Worm (Caenorhabditis elegans) whole organism, L2 larva: Measurements from ENCODE around the gene dkc-1.
A peak's percentile ranks its signal among the peaks of the same experiment; 100 is the strongest.

Experiments
- C34F6.9 ChIP-seq: fragments of 150-350 bp; optimal IDR thresholded peaks from 2 replicates; lab custom pipeline; 2014; ENCODE audit warnings: missing biosample characterization, missing genetic modification characterization
- F13H6.1 ChIP-seq: sonication (generic microtip); optimal IDR thresholded peaks from 2 replicates; lab custom pipeline; 2016; ENCODE audit warnings: missing genetic modification characterization, missing compliant biosample characterization
- R02D3.7 ChIP-seq: fragments of 150-350 bp; optimal IDR thresholded peaks from 2 replicates; lab custom pipeline; 2014; ENCODE audit warnings: missing biosample characterization, missing genetic modification characterization
- alr-1 ChIP-seq: fragments of 150-350 bp; optimal IDR thresholded peaks from 2 replicates; lab custom pipeline; 2014; ENCODE audit warnings: missing biosample characterization, missing genetic modification characterization
- ama-1 ChIP-seq: fragments of 150-350 bp; optimal IDR thresholded peaks from 2 replicates; lab custom pipeline; 2018; ENCODE audit warnings: inconsistent platforms
- blmp-1 ChIP-seq: sonication (generic microtip); optimal IDR thresholded peaks from 2 replicates; lab custom pipeline; 2017; ENCODE audit warnings: missing genetic modification characterization, mild to moderate bottlenecking, missing compliant biosample characterization, antibody characterized with exemption, moderate library complexity; ENCODE audit not compliant: insufficient read depth
- ceh-82 ChIP-seq: fragments of 150-350 bp; optimal IDR thresholded peaks from 2 replicates; lab custom pipeline; 2014; ENCODE audit warnings: missing biosample characterization, missing genetic modification characterization
- elt-3 ChIP-seq: sonication (generic microtip); optimal IDR thresholded peaks from 2 replicates; lab custom pipeline; 2017; ENCODE audit warnings: missing biosample characterization, missing genetic modification characterization
- nhr-77 ChIP-seq: fragments of 150-350 bp; optimal IDR thresholded peaks from 2 replicates; lab custom pipeline; 2014; ENCODE audit warnings: missing biosample characterization, missing genetic modification characterization
- sem-4 ChIP-seq: fragments of 150-350 bp; optimal IDR thresholded peaks from 2 replicates; lab custom pipeline; 2014; ENCODE audit warnings: missing biosample characterization, missing genetic modification reagents, missing genetic modification characterization
- unc-55 ChIP-seq: fragments of 150-350 bp; sonication (generic microtip); optimal IDR thresholded peaks from 3 replicates; lab custom pipeline; 2014; ENCODE audit warnings: missing biosample characterization, missing genetic modification reagents, missing genetic modification characterization
- unc-62 ChIP-seq: fragments of 150-350 bp; optimal IDR thresholded peaks from 2 replicates; lab custom pipeline; 2014; ENCODE audit warnings: missing biosample characterization, missing genetic modification reagents, missing genetic modification characterization
- zag-1 ChIP-seq: fragments of 150-350 bp; optimal IDR thresholded peaks from 2 replicates; lab custom pipeline; 2014; ENCODE audit warnings: missing biosample characterization, missing genetic modification characterization
- ztf-11 ChIP-seq: sonication (generic microtip); optimal IDR thresholded peaks from 2 replicates; lab custom pipeline; 2017; ENCODE audit warnings: missing biosample characterization, missing genetic modification characterization

DNA sequence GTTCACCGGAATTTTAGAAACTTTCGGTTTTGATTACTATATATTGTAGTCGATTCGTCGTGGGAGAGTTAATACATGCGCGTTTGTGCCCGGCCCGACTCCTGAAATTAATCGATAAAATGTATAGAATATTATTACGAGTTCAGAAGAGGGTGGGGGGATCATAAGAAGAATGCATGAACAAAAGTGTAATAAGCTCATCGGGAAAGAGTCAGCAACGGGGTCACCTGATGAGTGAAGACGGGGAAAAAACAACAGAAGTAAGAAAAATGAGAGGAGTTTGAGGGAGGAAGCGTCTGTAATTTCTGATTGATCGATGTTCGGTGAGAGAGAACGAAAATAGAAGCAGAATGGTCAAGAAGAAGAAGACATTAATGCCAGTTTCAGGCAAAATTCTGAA, 32.1 kb upstream of the dkc-1 start, which contains the start of gene W09D10.4:
- TF ChIP-seq elt-3 (no peak), ama-1 (lab: Kevin White, UChicago) (no peak), nhr-77 (no peak), ceh-82 (tag; lab: Kevin White, UChicago) (no peak), unc-62 (GFP tag; lab: Kevin White, UChicago) (no peak), alr-1 (no peak), sem-4 (tag; lab: Kevin White, UChicago) (no peak), blmp-1 (tag; lab: Kevin White, UChicago) (no peak), R02D3.7 (no peak), C34F6.9 (tag; lab: Kevin White, UChicago) (no peak), ztf-11 (tag; lab: Kevin White, UChicago) (no peak), zag-1 (tag; lab: Kevin White, UChicago) (no peak), F13H6.1 (tag; lab: Kevin White, UChicago) (peak; percentile 20), unc-55 (GFP tag; lab: Kevin White, UChicago) (no peak)
